Fruit fly (Drosophila melanogaster) whole organism, prepupa: Measurements from ENCODE around the gene ppk8.

ENCODE experiments used
- Blimp-1 ChIP-seq: fragments of 200-800 bp; sonication (Bioruptor generic); optimal IDR thresholded peaks from 3 replicates; lab custom pipeline; 2017; ENCODE audit warnings: missing biosample characterization, missing genetic modification characterization, mild to moderate bottlenecking, moderate library complexity, missing genetic modification reagents
- CG10669 ChIP-seq: fragments of 200-800 bp; sonication (Bioruptor generic); optimal IDR thresholded peaks from 3 replicates; lab custom pipeline; 2018; ENCODE audit warnings: missing biosample characterization, mild to moderate bottlenecking, missing genetic modification characterization, moderate library complexity
- CG11294 ChIP-seq: fragments of 200-800 bp; sonication (Bioruptor generic); IDR thresholded peaks from 2 replicates; pipeline ENCODE4 v1.3.6; 2022; ENCODE audit warnings: missing biosample characterization, missing genetic modification characterization
- CG11762 ChIP-seq: fragments of 200-800 bp; sonication (Bioruptor generic); optimal IDR thresholded peaks from 3 replicates; lab custom pipeline; 2016; ENCODE audit warnings: missing biosample characterization, missing genetic modification characterization; ENCODE audit not compliant: insufficient read depth
- CG11902 ChIP-seq: fragments of 200-800 bp; sonication (Bioruptor generic); optimal IDR thresholded peaks from 3 replicates; lab custom pipeline; 2016; ENCODE audit warnings: missing biosample characterization, missing genetic modification characterization
- CG15336 ChIP-seq: fragments of 200-800 bp; sonication (Bioruptor generic); IDR thresholded peaks from 2 replicates; pipeline ENCODE4 v1.3.6; 2022; ENCODE audit warnings: missing biosample characterization, missing genetic modification characterization
- CG1621 ChIP-seq: fragments of 200-800 bp; sonication (Bioruptor generic); optimal IDR thresholded peaks from 3 replicates; lab custom pipeline; 2018; ENCODE audit warnings: missing biosample characterization, mild to moderate bottlenecking, missing genetic modification characterization
- CG16779 ChIP-seq: fragments of 200-800 bp; sonication (Bioruptor generic); optimal IDR thresholded peaks from 3 replicates; lab custom pipeline; 2017; ENCODE audit warnings: missing biosample characterization, mild to moderate bottlenecking, missing genetic modification characterization
- CG3032 ChIP-seq: fragments of 200-800 bp; optimal IDR thresholded peaks from 2 replicates; lab custom pipeline; 2019; ENCODE audit warnings: missing biosample characterization, mild to moderate bottlenecking, missing genetic modification characterization, moderate library complexity
- CG31627 ChIP-seq: fragments of 200-800 bp; sonication (Bioruptor generic); optimal IDR thresholded peaks from 3 replicates; lab custom pipeline; 2016; ENCODE audit warnings: missing biosample characterization, missing genetic modification characterization
- CG34406 ChIP-seq: fragments of 200-800 bp; sonication (Bioruptor generic); optimal IDR thresholded peaks from 3 replicates; lab custom pipeline; 2016; ENCODE audit warnings: missing biosample characterization, missing genetic modification characterization
- CG3919 ChIP-seq: fragments of 200-800 bp; sonication (Bioruptor generic); optimal IDR thresholded peaks from 3 replicates; lab custom pipeline; 2016; ENCODE audit warnings: missing biosample characterization, missing genetic modification characterization
- CG4318 ChIP-seq: fragments of 200-800 bp; sonication (Bioruptor generic); optimal IDR thresholded peaks from 3 replicates; lab custom pipeline; 2017; ENCODE audit warnings: missing biosample characterization, mild to moderate bottlenecking, missing genetic modification characterization
- CG6276 ChIP-seq: fragments of 200-800 bp; sonication (Bioruptor generic); optimal IDR thresholded peaks from 2 replicates; lab custom pipeline; 2017; ENCODE audit warnings: missing biosample characterization, mild to moderate bottlenecking, missing genetic modification characterization
- CG6808 ChIP-seq: fragments of 200-800 bp; sonication (Bioruptor generic); optimal IDR thresholded peaks from 3 replicates; lab custom pipeline; 2017; ENCODE audit warnings: missing biosample characterization, missing genetic modification characterization, mild to moderate bottlenecking, moderate library complexity, missing genetic modification reagents
- CG7368 ChIP-seq: fragments of 200-800 bp; sonication (Bioruptor generic); optimal IDR thresholded peaks from 3 replicates; lab custom pipeline; 2016; ENCODE audit warnings: missing biosample characterization, missing genetic modification characterization
- CG8119 ChIP-seq: fragments of 200-800 bp; sonication (Bioruptor generic); IDR thresholded peaks from 3 replicates; pipeline ENCODE4 v1.3.6; 2022; ENCODE audit warnings: missing biosample characterization, missing genetic modification characterization
- CG8319 ChIP-seq: fragments of 200-800 bp; sonication (Bioruptor generic); optimal IDR thresholded peaks from 3 replicates; lab custom pipeline; 2016; ENCODE audit warnings: missing biosample characterization, missing genetic modification characterization
- CG8632 ChIP-seq: fragments of 200-800 bp; sonication (Bioruptor generic); optimal IDR thresholded peaks from 3 replicates; lab custom pipeline; 2016; ENCODE audit warnings: missing biosample characterization, missing genetic modification characterization
- Eip75B ChIP-seq: fragments of 200-800 bp; sonication (Bioruptor generic); optimal IDR thresholded peaks from 3 replicates; lab custom pipeline; 2016; ENCODE audit warnings: missing biosample characterization, missing genetic modification characterization
- Eip93F ChIP-seq: fragments of 200-800 bp; sonication (Bioruptor generic); optimal IDR thresholded peaks from 2 replicates; lab custom pipeline; 2016; ENCODE audit warnings: missing biosample characterization, mild to moderate bottlenecking, missing genetic modification characterization
- Ets21C ChIP-seq: fragments of 200-800 bp; sonication (Bioruptor generic); optimal IDR thresholded peaks from 3 replicates; lab custom pipeline; 2016; ENCODE audit warnings: missing biosample characterization, missing genetic modification characterization
- Gug ChIP-seq: fragments of 200-800 bp; sonication (Bioruptor generic); IDR thresholded peaks from 2 replicates; pipeline ENCODE4 v1.3.6; 2022; ENCODE audit warnings: missing biosample characterization, missing genetic modification characterization
- Hr39 ChIP-seq: fragments of 200-800 bp; sonication (Bioruptor generic); optimal IDR thresholded peaks from 2 replicates; lab custom pipeline; 2016; ENCODE audit warnings: missing biosample characterization, missing genetic modification characterization
- Hr4 ChIP-seq: fragments of 200-800 bp; sonication (Bioruptor generic); optimal IDR thresholded peaks from 3 replicates; lab custom pipeline; 2016; ENCODE audit warnings: missing biosample characterization, missing genetic modification characterization
- Met ChIP-seq: fragments of 200-800 bp; sonication (Bioruptor generic); optimal IDR thresholded peaks from 3 replicates; lab custom pipeline; 2016; ENCODE audit warnings: missing biosample characterization, missing genetic modification characterization
- OdsH ChIP-seq: fragments of 200-800 bp; sonication (Bioruptor generic); optimal IDR thresholded peaks from 3 replicates; lab custom pipeline; 2016; ENCODE audit warnings: missing biosample characterization, missing genetic modification characterization
- Smox ChIP-seq: fragments of 200-800 bp; sonication (Bioruptor generic); optimal IDR thresholded peaks from 3 replicates; lab custom pipeline; 2016; ENCODE audit warnings: missing biosample characterization, missing genetic modification characterization
- Sox102F ChIP-seq: fragments of 200-800 bp; sonication (Bioruptor generic); optimal IDR thresholded peaks from 2 replicates; lab custom pipeline; 2016; ENCODE audit warnings: missing biosample characterization, mild to moderate bottlenecking, missing genetic modification characterization
- Sox14 ChIP-seq: fragments of 200-800 bp; sonication (Bioruptor generic); optimal IDR thresholded peaks from 3 replicates; lab custom pipeline; 2016; ENCODE audit warnings: missing biosample characterization, missing genetic modification characterization
- Sox15 ChIP-seq: fragments of 200-800 bp; sonication (Bioruptor generic); optimal IDR thresholded peaks from 3 replicates; lab custom pipeline; 2016; ENCODE audit warnings: missing biosample characterization, missing genetic modification characterization
- acj6 ChIP-seq: fragments of 200-800 bp; sonication (Bioruptor generic); optimal IDR thresholded peaks from 3 replicates; lab custom pipeline; 2016; ENCODE audit warnings: missing biosample characterization, missing genetic modification characterization
- cyc ChIP-seq: fragments of 200-800 bp; sonication (Bioruptor generic); optimal IDR thresholded peaks from 3 replicates; lab custom pipeline; 2016; ENCODE audit warnings: missing biosample characterization, missing genetic modification characterization
- dac ChIP-seq: fragments of 200-800 bp; sonication (Bioruptor generic); optimal IDR thresholded peaks from 2 replicates; lab custom pipeline; 2017; ENCODE audit warnings: missing biosample characterization, mild to moderate bottlenecking, missing genetic modification characterization
- dsx ChIP-seq: fragments of 200-800 bp; optimal IDR thresholded peaks from 3 replicates; lab custom pipeline; 2019; ENCODE audit warnings: missing biosample characterization, mild to moderate bottlenecking, missing genetic modification characterization, moderate library complexity; ENCODE audit not compliant: poor library complexity, severe bottlenecking
- eg ChIP-seq: fragments of 200-800 bp; sonication (Bioruptor generic); IDR thresholded peaks from 3 replicates; pipeline ENCODE4 v1.3.6; 2022; ENCODE audit warnings: missing biosample characterization, missing genetic modification characterization
- esn ChIP-seq: fragments of 200-800 bp; sonication (Bioruptor generic); optimal IDR thresholded peaks from 2 replicates; lab custom pipeline; 2016; ENCODE audit warnings: missing biosample characterization, mild to moderate bottlenecking, missing genetic modification characterization, moderate library complexity
- fd59A ChIP-seq: fragments of 200-800 bp; sonication (Bioruptor generic); optimal IDR thresholded peaks from 2 replicates; lab custom pipeline; 2017; ENCODE audit warnings: missing biosample characterization, mild to moderate bottlenecking, missing genetic modification characterization, missing genetic modification reagents
- fd85E ChIP-seq: fragments of 200-800 bp; sonication (Bioruptor generic); optimal IDR thresholded peaks from 3 replicates; lab custom pipeline; 2016; ENCODE audit warnings: missing biosample characterization, missing genetic modification characterization
- pdm3 ChIP-seq: fragments of 200-800 bp; sonication (Bioruptor generic); optimal IDR thresholded peaks from 3 replicates; lab custom pipeline; 2016; ENCODE audit warnings: missing biosample characterization, missing genetic modification characterization
- salr ChIP-seq, 2 experiments: fragments of 200-800 bp; sonication (Bioruptor generic); optimal IDR thresholded peaks; 3 replicates each; lab custom pipeline; 2016 to 2018; ENCODE audit warnings: missing biosample characterization in 2 of 2, missing genetic modification characterization in 2 of 2, mild to moderate bottlenecking in 1 of 2
- spab ChIP-seq: fragments of 200-800 bp; sonication (Bioruptor generic); optimal IDR thresholded peaks from 2 replicates; lab custom pipeline; 2017; ENCODE audit warnings: missing biosample characterization, mild to moderate bottlenecking, missing genetic modification characterization, missing genetic modification reagents
- ss ChIP-seq, 2 experiments: fragments of 200-800 bp; sonication (Bioruptor generic); optimal IDR thresholded peaks; 2 replicates in 1 of 2; 3 replicates in 1 of 2; lab custom pipeline; 2017 to 2018; ENCODE audit warnings: mild to moderate bottlenecking in 2 of 2, missing biosample characterization in 2 of 2, missing genetic modification characterization in 2 of 2, moderate library complexity in 1 of 2
- vri ChIP-seq: fragments of 200-800 bp; sonication (Bioruptor generic); optimal IDR thresholded peaks from 3 replicates; lab custom pipeline; 2016; ENCODE audit warnings: missing biosample characterization, mild to moderate bottlenecking, missing genetic modification characterization

The ppk8 gene

dm6 chrX:3557512-3557911, at the start of gene ppk8:
TSS of gene ppk8 (plus strand) at chrX:3557812.
- no peak for TF ChIP-seq Blimp-1
- no peak for TF ChIP-seq esn (GFP tag; lab: Kevin White, UChicago)
- no peak for TF ChIP-seq dac
- TF ChIP-seq OdsH = no peak
- TF ChIP-seq fd59A = no peak
- TF ChIP-seq CG8632 (GFP tag; lab: Kevin White, UChicago) = no peak
- TF ChIP-seq Hr4 (GFP tag; lab: Kevin White, UChicago) = no peak
- no peak for TF ChIP-seq Gug (GFP tag; lab: Robert Waterston, UW)
- no peak for TF ChIP-seq CG6808 (GFP tag; lab: Kevin White, UChicago)
- TF ChIP-seq CG8319 (GFP tag; lab: Kevin White, UChicago) = no peak
- no peak for TF ChIP-seq acj6 (GFP tag; lab: Kevin White, UChicago)
- no peak for TF ChIP-seq pdm3 (GFP tag; lab: Kevin White, UChicago)
- TF ChIP-seq CG11294 = no peak

- TF ChIP-seq fd59A = no peak
- TF ChIP-seq Sox15 (GFP tag; lab: Kevin White, UChicago) = no peak
- no peak for TF ChIP-seq dsx (GFP tag; lab: Kevin White, UChicago)
- no peak for TF ChIP-seq CG11762 (GFP tag; lab: Kevin White, UChicago)
- TF ChIP-seq CG31627 (GFP tag; lab: Kevin White, UChicago) = no peak
- TF ChIP-seq CG4318 = no peak
- TF ChIP-seq cyc (GFP tag; lab: Kevin White, UChicago) = no peak
- TF ChIP-seq spab (GFP tag; lab: Kevin White, UChicago) = no peak
- no peak for TF ChIP-seq Hr4 (GFP tag; lab: Kevin White, UChicago)
- TF ChIP-seq CG11902 (GFP tag; lab: Kevin White, UChicago) = no peak
- no peak for TF ChIP-seq CG8119 (GFP tag; lab: Robert Waterston, UW)
- no peak for TF ChIP-seq CG6276
- TF ChIP-seq CG11294 = no peak
- no peak for TF ChIP-seq CG8319 (GFP tag; lab: Kevin White, UChicago)
- TF ChIP-seq Ets21C = no peak
- no peak for TF ChIP-seq CG7368 (GFP tag; lab: Kevin White, UChicago)
- TF ChIP-seq Met (GFP tag; lab: Kevin White, UChicago) = no peak
- TF ChIP-seq Smox (GFP tag; lab: Kevin White, UChicago) = no peak
- TF ChIP-seq Eip93F (GFP tag; lab: Kevin White, UChicago) = no peak
- TF ChIP-seq, all 60 proteins: peak for 0
Observed at dm6 chrX:3514016-3514415, 43.6 kb upstream of the ppk8 start, which contains the start of gene CG13021. TSS of gene CG13021 (plus strand) at chrX:3514316.

- TF ChIP-seq Blimp-1 = no peak
Observed at dm6 chrX:3530696-3531095, 26.9 kb upstream of the ppk8 start.

dm6 chrX:3538775-3539174, 18.8 kb upstream of the ppk8 start:
- TF ChIP-seq CG4318 (no peak), Eip75B (GFP tag; lab: Kevin White, UChicago) (peak; percentile 13), acj6 (GFP tag; lab: Kevin White, UChicago) (peak; percentile 55), CG15336 (GFP tag; lab: Robert Waterston, UW) (no peak; the same call in 1 of the 2 replicates), cyc (GFP tag; lab: Kevin White, UChicago) (no peak), vri (GFP tag; lab: Kevin White, UChicago) (no peak), CG16779 (tag; lab: Kevin White, UChicago) (no peak), CG34406 (no peak), CG3919 (GFP tag; lab: Kevin White, UChicago) (peak; percentile 8), Sox15 (GFP tag; lab: Kevin White, UChicago) (no peak), OdsH (peak; percentile 28), esn (GFP tag; lab: Kevin White, UChicago) (no peak), CG1621 (tag; lab: Kevin White, UChicago) (no peak), Eip93F (GFP tag; lab: Kevin White, UChicago) (no peak), Blimp-1 (no peak), Ets21C (no peak), Met (GFP tag; lab: Kevin White, UChicago) (no peak), Sox102F (GFP tag; lab: Kevin White, UChicago) (no peak), Hr39 (GFP tag; lab: Kevin White, UChicago) (peak; percentile 25), CG11902 (GFP tag; lab: Kevin White, UChicago) (no peak), Sox14 (peak; percentile 14), CG11294 (no peak), CG31627 (GFP tag; lab: Kevin White, UChicago) (no peak), eg (GFP tag; lab: Robert Waterston, UW) (peak; percentile 37; the same call in 1 of the 3 replicates), CG8119 (GFP tag; lab: Robert Waterston, UW) (peak; percentile 56; the same call in 2 of the 3 replicates), CG3032 (tag; lab: Kevin White, UChicago) (peak; percentile 4), CG10669 (GFP tag; lab: Kevin White, UChicago) (no peak), ss (GFP tag; optimal IDR thresholded peaks at IDR 0.05; lab: Kevin White, UChicago) (no peak), salr (GFP tag; optimal IDR thresholded peaks at IDR 0.05; lab: Kevin White, UChicago) (no peak), fd85E (no peak)
